Worm (Caenorhabditis elegans): ENCODE measurements around the gene nhr-201.

Gene nhr-201

ce11 chrV:417656-418353, 46.8 kb upstream of the nhr-201 start, which contains the start of gene irg-8:
Gene irg-8 (minus strand): TSS chrV:417706.
- TF ChIP-seq snpc-1.2 (GFP tag; IDR thresholded peaks at IDR 0.05) (no peak), unc-62 (GFP tag; optimal IDR thresholded peaks at IDR 0.05 in 1 of 2) (peak in 1 of 2 experiments; percentile 78), unc-62 (tag; optimal IDR thresholded peaks at IDR 0.05) (no peak), nhr-41 (GFP tag; IDR thresholded peaks at IDR 0.05) (no peak), ama-1 (optimal IDR thresholded peaks at IDR 0.05) (no peak), dmd-6 (GFP tag; IDR thresholded peaks at IDR 0.05) (peak; percentile 90), pqm-1 (tag; optimal IDR thresholded peaks at IDR 0.05) (peak; percentile 17), D1046.2 (GFP tag; IDR thresholded peaks at IDR 0.05) (no peak), lir-3 (tag; optimal IDR thresholded peaks at IDR 0.05) (no peak), nhr-48 (tag; optimal IDR thresholded peaks at IDR 0.05) (peak; percentile 38), hlh-11 (tag; optimal IDR thresholded peaks at IDR 0.05) (peak; percentile 46), tra-1 (GFP tag; IDR thresholded peaks at IDR 0.05) (no peak), duxl-1 (tag; optimal IDR thresholded peaks at IDR 0.05; ENCODE audit: poor library complexity) (no peak), nhr-28 (tag; optimal IDR thresholded peaks at IDR 0.05) (peak; percentile 33), rbr-2 (tag; optimal IDR thresholded peaks at IDR 0.05) (no peak), zip-11 (GFP tag; IDR thresholded peaks at IDR 0.05) (no peak), mxl-2 (GFP tag; conservative IDR thresholded peaks at IDR 0.05) (0 out of 2 replicates have a peak, but pooled peaks have one; percentile 51), daf-16 (GFP tag; optimal IDR thresholded peaks at IDR 0.05) (no peak), daf-16 (tag; optimal IDR thresholded peaks at IDR 0.05) (peak; percentile 10)

- TF ChIP-seq F37D6.2 (tag; optimal IDR thresholded peaks at IDR 0.05) = no peak
- no peak for TF ChIP-seq daf-16 (GFP tag; optimal IDR thresholded peaks at IDR 0.05)
- peak; percentile 30 for TF ChIP-seq daf-16 (tag; optimal IDR thresholded peaks at IDR 0.05)
- no peak for TF ChIP-seq F44E2.7 (GFP tag; IDR thresholded peaks at IDR 0.05)
- no peak for TF ChIP-seq mxl-3 (GFP tag; optimal IDR thresholded peaks at IDR 0.05)
- TF ChIP-seq Y105C5A.15 (GFP tag; IDR thresholded peaks at IDR 0.05) = no peak
- TF ChIP-seq sdz-12 (GFP tag; optimal IDR thresholded peaks at IDR 0.05) = no peak
Measured at ce11 chrV:418432-418831, 46.2 kb upstream of the nhr-201 start, which contains the start of gene Y39D8A.1. Gene Y39D8A.1 (plus strand): TSS chrV:418732.

ce11 chrV:422133-422532, 42.5 kb upstream of the nhr-201 start, which contains the start of gene dod-20:
Gene dod-20 (plus strand): TSS chrV:422433.
- TF ChIP-seq pqm-1 (tag; optimal IDR thresholded peaks at IDR 0.05) (peak; percentile 20), vab-7 (GFP tag; IDR thresholded peaks at IDR 0.05) (no peak), zip-11 (GFP tag; IDR thresholded peaks at IDR 0.05) (no peak)

- TF ChIP-seq duxl-1 (tag; optimal IDR thresholded peaks at IDR 0.05; ENCODE audit: poor library complexity) = no peak
- no peak for TF ChIP-seq lin-29 (GFP tag; IDR thresholded peaks at IDR 0.05)
- no peak for TF ChIP-seq unc-130 (GFP tag; optimal IDR thresholded peaks at IDR 0.05)
- no peak for TF ChIP-seq mdt-29 (GFP tag; IDR thresholded peaks at IDR 0.05)
- no peak for TF ChIP-seq lir-3 (tag; optimal IDR thresholded peaks at IDR 0.05)
- TF ChIP-seq nhr-76 (tag; optimal IDR thresholded peaks at IDR 0.05) = no peak
- no peak for TF ChIP-seq F44E2.7 (GFP tag; IDR thresholded peaks at IDR 0.05)
- no peak for TF ChIP-seq Y48G9A.11 (GFP tag; IDR thresholded peaks at IDR 0.05)
- TF ChIP-seq snpc-1.2 (GFP tag; IDR thresholded peaks at IDR 0.05) = no peak
- no peak for TF ChIP-seq F26F4.8 (GFP tag; conservative IDR thresholded peaks at IDR 0.05)
- TF ChIP-seq T20F7.1 (GFP tag; optimal IDR thresholded peaks at IDR 0.05) = no peak
- no peak for TF ChIP-seq R02D3.7 (tag; optimal IDR thresholded peaks at IDR 0.05)
- no peak for TF ChIP-seq ZK546.5 (tag; optimal IDR thresholded peaks at IDR 0.05)
Measured at ce11 chrV:424140-424539, 40.5 kb upstream of the nhr-201 start, which contains the start of gene B0554.5. Gene B0554.5 (plus strand): TSS chrV:424440.
